Fruit fly (Drosophila melanogaster): ENCODE data around the gene tkv.

Gene tkv

dm6 chr2L:5245363-5245892, 25.8 kb downstream of the tkv start (continued):
- TF ChIP-seq CG2129 (GFP tag; IDR thresholded peaks at IDR 0.05; ENCODE audit: partially characterized antibody) = no peak
- no peak for TF ChIP-seq CG18011 (GFP tag; optimal IDR thresholded peaks at IDR 0.05)
- peak; percentile 7 for TF ChIP-seq Myb (GFP tag; optimal IDR thresholded peaks at IDR 0.05)
- no peak for TF ChIP-seq Fer1 (GFP tag; optimal IDR thresholded peaks at IDR 0.05)
- peak; percentile 79; the same call in 1 of the 2 replicates for TF ChIP-seq vvl (GFP tag; IDR thresholded peaks at IDR 0.05)
- TF ChIP-seq MTF-1 (GFP tag; optimal IDR thresholded peaks at IDR 0.05; ENCODE audit: borderline replicate concordance) = no peak
- TF ChIP-seq salm (tag; optimal IDR thresholded peaks at IDR 0.05) = peak; percentile 18
- no peak for TF ChIP-seq CG10274 (GFP tag; optimal IDR thresholded peaks at IDR 0.05)
- TF ChIP-seq CG2678 (tag; optimal IDR thresholded peaks at IDR 0.05) = peak; percentile 40
- no peak for TF ChIP-seq MBD-R2 (GFP tag; IDR thresholded peaks at IDR 0.05)
- TF ChIP-seq CG9797 (GFP tag; optimal IDR thresholded peaks at IDR 0.05) = no peak
- TF ChIP-seq knrl (GFP tag; IDR thresholded peaks at IDR 0.05; ENCODE audit: partially characterized antibody) = no peak
- no peak for TF ChIP-seq Dref (GFP tag; IDR thresholded peaks at IDR 0.05)
- TF ChIP-seq CG12744 (GFP tag; optimal IDR thresholded peaks at IDR 0.05) = no peak
- no peak for TF ChIP-seq CG6689 (GFP tag; IDR thresholded peaks at IDR 0.05)
- TF ChIP-seq slp2 (GFP tag; optimal IDR thresholded peaks at IDR 0.05) = peak; percentile 29
- TF ChIP-seq Nf-YA (GFP tag; IDR thresholded peaks at IDR 0.05) = no peak
- TF ChIP-seq Dip3 (GFP tag; optimal IDR thresholded peaks at IDR 0.05) = no peak
- TF ChIP-seq mirr (GFP tag; optimal IDR thresholded peaks at IDR 0.05) = no peak
- no peak for TF ChIP-seq CG33213 (GFP tag; optimal IDR thresholded peaks at IDR 0.05)
- TF ChIP-seq CG11696 (GFP tag; IDR thresholded peaks at IDR 0.05) = no peak
- TF ChIP-seq Opbp (GFP tag; IDR thresholded peaks at IDR 0.05; ENCODE audit: partially characterized antibody) = no peak
- TF ChIP-seq dm (GFP tag; optimal IDR thresholded peaks at IDR 0.05) = no peak
- peak; percentile 80 for TF ChIP-seq zf30C (GFP tag; optimal IDR thresholded peaks at IDR 0.05)
- peak; percentile 33 for TF ChIP-seq ewg (GFP tag; optimal IDR thresholded peaks at IDR 0.05)
- TF ChIP-seq ham (GFP tag; IDR thresholded peaks at IDR 0.05) = no peak
- TF ChIP-seq CG7357 (GFP tag; IDR thresholded peaks at IDR 0.05) = no peak
- TF ChIP-seq Deaf1 (tag; optimal IDR thresholded peaks at IDR 0.05) = no peak
- TF ChIP-seq sr (GFP tag; IDR thresholded peaks at IDR 0.05) = 0 out of 3 replicates have a peak, but pooled peaks have one; percentile 40
- TF ChIP-seq HLH3B (GFP tag; IDR thresholded peaks at IDR 0.05) = 0 out of 2 replicates have a peak, but pooled peaks have one; percentile 33
- no peak for TF ChIP-seq emc (GFP tag; optimal IDR thresholded peaks at IDR 0.05)
- TF ChIP-seq tup (GFP tag; optimal IDR thresholded peaks at IDR 0.05) = no peak
- no peak for TF ChIP-seq pb (GFP tag; optimal IDR thresholded peaks at IDR 0.05)
- no peak for TF ChIP-seq Scr (GFP tag; IDR thresholded peaks at IDR 0.05; ENCODE audit: partially characterized antibody)
- no peak for TF ChIP-seq CG34224 (GFP tag; IDR thresholded peaks at IDR 0.05; ENCODE audit: partially characterized antibody)
- TF ChIP-seq Ravus (GFP tag; IDR thresholded peaks at IDR 0.05) = no peak
- peak; percentile 55 for TF ChIP-seq CG8359 (GFP tag; optimal IDR thresholded peaks at IDR 0.05; ENCODE audit: borderline replicate concordance)
- TF ChIP-seq CG3163 (GFP tag; optimal IDR thresholded peaks at IDR 0.05) = no peak
- peak; percentile 57 for TF ChIP-seq CG17359 (tag; optimal IDR thresholded peaks at IDR 0.05)
- no peak for TF ChIP-seq sug (tag; optimal IDR thresholded peaks at IDR 0.05)
- TF ChIP-seq CG4360 (GFP tag; IDR thresholded peaks at IDR 0.05) = no peak
- TF ChIP-seq tio (GFP tag; optimal IDR thresholded peaks at IDR 0.05) = no peak
- TF ChIP-seq CG9609 (GFP tag; optimal IDR thresholded peaks at IDR 0.05) = no peak
- peak; percentile 78 for TF ChIP-seq CG12769 (tag; optimal IDR thresholded peaks at IDR 0.05)
- TF ChIP-seq Antp (GFP tag; optimal IDR thresholded peaks at IDR 0.05) = peak; percentile 7
- peak; percentile 30 for TF ChIP-seq Oli (tag; optimal IDR thresholded peaks at IDR 0.05)
- TF ChIP-seq Atf-2 (GFP tag; optimal IDR thresholded peaks at IDR 0.05) = no peak
- TF ChIP-seq Pdp1 (GFP tag; optimal IDR thresholded peaks at IDR 0.05) = peak in 1 of 2 experiments; percentile 11
- TF ChIP-seq Neu2 (GFP tag; optimal IDR thresholded peaks at IDR 0.05; ENCODE audit: borderline replicate concordance) = no peak
- TF ChIP-seq sisA (GFP tag; IDR thresholded peaks at IDR 0.05) = no peak
